Fruit fly (Drosophila melanogaster) whole organism, embryonic: ENCODE data around the gene CG31431.

Experiments used
- Atf6 ChIP-seq: fragments of 200-800 bp; sonication (Bioruptor generic); IDR thresholded peaks from 2 replicates; pipeline ENCODE4 v1.3.6; 2022; ENCODE audit warnings: missing biosample characterization, missing genetic modification characterization
- Blimp-1 ChIP-seq: fragments of 200-800 bp; sonication (Bioruptor generic); optimal IDR thresholded peaks from 3 replicates; lab custom pipeline; 2018; ENCODE audit warnings: missing biosample characterization, missing genetic modification characterization, mild to moderate bottlenecking, moderate library complexity, missing genetic modification reagents
- CG11456 ChIP-seq: fragments of 200-800 bp; sonication (Bioruptor generic); IDR thresholded peaks from 3 replicates; pipeline ENCODE4 v1.3.6; 2022; ENCODE audit warnings: missing biosample characterization, missing genetic modification characterization
- CG2120 ChIP-seq: fragments of 200-800 bp; sonication (Bioruptor generic); optimal IDR thresholded peaks from 3 replicates; lab custom pipeline; 2016; ENCODE audit warnings: missing biosample characterization, missing genetic modification characterization
- CG6254 ChIP-seq: fragments of 200-800 bp; sonication (Bioruptor generic); optimal IDR thresholded peaks from 3 replicates; lab custom pipeline; 2017; ENCODE audit warnings: mild to moderate bottlenecking, missing biosample characterization, missing genetic modification reagents, missing genetic modification characterization
- CTCF ChIP-seq: fragments of 200-800 bp; sonication (Bioruptor generic); optimal IDR thresholded peaks from 2 replicates; lab custom pipeline; 2017; ENCODE audit warnings: missing biosample characterization, mild to moderate bottlenecking, missing genetic modification characterization, moderate library complexity
- Dll ChIP-seq: fragments of 200-800 bp; sonication (Bioruptor generic); IDR thresholded peaks from 4 replicates; pipeline ENCODE4 v1.3.6; 2022; ENCODE audit warnings: missing biosample characterization, missing genetic modification characterization; ENCODE audit not compliant: partially characterized antibody
- row ChIP-seq: fragments of 200-800 bp; sonication (Bioruptor generic); IDR thresholded peaks from 3 replicates; pipeline ENCODE4 v1.3.6; 2022; ENCODE audit warnings: missing biosample characterization, missing genetic modification characterization
- sc ChIP-seq, 3 experiments: fragments of >200 bp in 2 of 3; fragments of 200-800 bp in 1 of 3; sonication (Bioruptor generic) in 1 of 3; optimal IDR thresholded peaks; 2 replicates in 2 of 3; 3 replicates in 1 of 3; lab custom pipeline; 2017; ENCODE audit warnings: mild to moderate bottlenecking in 1 of 3, missing biosample characterization in 1 of 3, missing genetic modification characterization in 1 of 3, missing genetic modification reagents in 1 of 3

- TF ChIP-seq CTCF (GFP tag; lab: Kevin White, UChicago) (no peak), row (GFP tag; lab: Robert Waterston, UW) (no peak), Blimp-1 (no peak), CG11456 (GFP tag; lab: Robert Waterston, UW) (no peak), CG6254 (GFP tag; lab: Kevin White, UChicago) (no peak), Atf6 (GFP tag; lab: Robert Waterston, UW) (no peak), CG2120 (no peak), Dll (GFP tag; lab: Robert Waterston, UW) (no peak), sc (optimal IDR thresholded peaks at IDR 0.05; lab: Kevin White, UChicago) (no peak), sc (GFP tag; optimal IDR thresholded peaks at IDR 0.05; lab: Kevin White, UChicago) (no peak)
These were observed 22.2 kb upstream of the CG31431 start for dm6 chr3R:21848271-21848670.
